Fruit fly (Drosophila melanogaster) whole organism, embryonic: ENCODE data around the gene CG10996.

Experiments
- CG10366 ChIP-seq: fragments of 200-800 bp; sonication (Bioruptor generic); IDR thresholded peaks from 2 replicates; pipeline ENCODE4 v1.3.6; 2022; ENCODE audit warnings: missing biosample characterization, missing genetic modification characterization
- CG10543 ChIP-seq: fragments of 200-800 bp; sonication (Bioruptor generic); optimal IDR thresholded peaks from 3 replicates; lab custom pipeline; 2017; ENCODE audit warnings: missing biosample characterization, mild to moderate bottlenecking, missing genetic modification characterization, moderate library complexity
- CG11723 ChIP-seq: fragments of 200-800 bp; sonication (Bioruptor generic); optimal IDR thresholded peaks from 2 replicates; lab custom pipeline; 2017; ENCODE audit warnings: missing biosample characterization, mild to moderate bottlenecking, missing genetic modification characterization
- CG12659 ChIP-seq: fragments of 200-800 bp; sonication (Bioruptor generic); optimal IDR thresholded peaks from 3 replicates; lab custom pipeline; 2017; ENCODE audit warnings: mild to moderate bottlenecking, missing biosample characterization, missing genetic modification reagents, missing genetic modification characterization
- CG1603 ChIP-seq: fragments of 200-800 bp; sonication (Bioruptor generic); optimal IDR thresholded peaks from 2 replicates; lab custom pipeline; 2019; ENCODE audit warnings: missing biosample characterization, mild to moderate bottlenecking, missing genetic modification characterization, moderate library complexity
- CG16813 ChIP-seq: fragments of 200-800 bp; sonication (Bioruptor generic); IDR thresholded peaks from 3 replicates; pipeline ENCODE4 v1.3.6; 2022; ENCODE audit warnings: missing biosample characterization, missing genetic modification characterization; ENCODE audit not compliant: partially characterized antibody
- CG18262 ChIP-seq: fragments of 200-800 bp; optimal IDR thresholded peaks from 3 replicates; lab custom pipeline; 2019; ENCODE audit warnings: missing biosample characterization, mild to moderate bottlenecking, missing genetic modification characterization, moderate library complexity
- CG34224 ChIP-seq: fragments of 200-800 bp; sonication (Bioruptor generic); IDR thresholded peaks from 3 replicates; pipeline ENCODE4 v1.3.6; 2022; ENCODE audit warnings: missing biosample characterization, missing genetic modification characterization; ENCODE audit not compliant: partially characterized antibody
- CG4424 ChIP-seq: fragments of 200-800 bp; sonication (Bioruptor generic); optimal IDR thresholded peaks from 3 replicates; lab custom pipeline; 2016; ENCODE audit warnings: missing biosample characterization, missing genetic modification characterization
- CG4730 ChIP-seq: fragments of 200-800 bp; sonication (Bioruptor generic); IDR thresholded peaks from 2 replicates; pipeline ENCODE4 v1.3.6; 2022; ENCODE audit warnings: missing biosample characterization, missing genetic modification characterization
- CG7839 ChIP-seq: fragments of 200-800 bp; sonication (Bioruptor generic); optimal IDR thresholded peaks from 3 replicates; lab custom pipeline; 2018; ENCODE audit warnings: missing biosample characterization, mild to moderate bottlenecking, missing genetic modification characterization, moderate library complexity
- CG8924 ChIP-seq: fragments of 200-800 bp; optimal IDR thresholded peaks from 3 replicates; lab custom pipeline; 2019; ENCODE audit warnings: missing biosample characterization, mild to moderate bottlenecking, missing genetic modification characterization, moderate library complexity
- CG9727 ChIP-seq: fragments of 200-800 bp; sonication (Bioruptor generic); optimal IDR thresholded peaks from 3 replicates; lab custom pipeline; 2017; ENCODE audit warnings: missing biosample characterization, mild to moderate bottlenecking, missing genetic modification characterization
- CHES-1-like ChIP-seq: fragments of 200-800 bp; sonication (Bioruptor generic); optimal IDR thresholded peaks from 2 replicates; lab custom pipeline; 2016; ENCODE audit warnings: missing biosample characterization, missing genetic modification characterization
- Doc3 ChIP-seq: fragments of 200-800 bp; sonication (Bioruptor generic); IDR thresholded peaks from 3 replicates; pipeline ENCODE4 v1.3.6; 2022; ENCODE audit warnings: missing biosample characterization, missing genetic modification characterization; ENCODE audit not compliant: partially characterized antibody
- E2f2 ChIP-seq: fragments of 200-800 bp; sonication (Bioruptor generic); IDR thresholded peaks from 2 replicates; pipeline ENCODE4 v1.3.6; 2022; ENCODE audit warnings: missing biosample characterization, missing genetic modification characterization
- Ets65A ChIP-seq: fragments of 200-800 bp; sonication (Bioruptor generic); peaks from one replicate; lab custom pipeline; 2016; ENCODE audit warnings: missing biosample characterization, missing genetic modification characterization
- Hsf ChIP-seq: fragments of 200-800 bp; sonication (Bioruptor generic); optimal IDR thresholded peaks from 3 replicates; lab custom pipeline; 2016; ENCODE audit warnings: missing biosample characterization, missing genetic modification characterization
- Lim3 ChIP-seq: fragments of 200-800 bp; sonication (Bioruptor generic); IDR thresholded peaks from 2 replicates; pipeline ENCODE4 v1.3.6; 2022; ENCODE audit warnings: missing biosample characterization, missing genetic modification characterization
- MBD-R2 ChIP-seq: fragments of 200-800 bp; sonication (Bioruptor generic); IDR thresholded peaks from 2 replicates; pipeline ENCODE4 v1.3.6; 2022; ENCODE audit warnings: missing biosample characterization, missing genetic modification characterization
- Med ChIP-seq: fragments of 200-800 bp; sonication (Bioruptor generic); peaks from one replicate; lab custom pipeline; 2016; ENCODE audit warnings: missing biosample characterization, missing genetic modification characterization, mild to moderate bottlenecking, inconsistent platforms, moderate library complexity
- Mes4 ChIP-seq: fragments of 200-800 bp; sonication (Bioruptor generic); optimal IDR thresholded peaks from 2 replicates; lab custom pipeline; 2016; ENCODE audit warnings: missing biosample characterization, missing genetic modification characterization
- Mrtf ChIP-seq: fragments of 200-800 bp; sonication (Bioruptor generic); IDR thresholded peaks from 3 replicates; pipeline ENCODE4 v1.3.6; 2022; ENCODE audit warnings: missing biosample characterization, missing genetic modification characterization
- Nf-YB ChIP-seq: fragments of 200-800 bp; sonication (Bioruptor generic); optimal IDR thresholded peaks from 3 replicates; lab custom pipeline; 2019; ENCODE audit warnings: missing biosample characterization, mild to moderate bottlenecking, missing genetic modification characterization, moderate library complexity
- Opbp ChIP-seq: fragments of 200-800 bp; sonication (Bioruptor generic); IDR thresholded peaks from 3 replicates; pipeline ENCODE4 v1.3.6; 2022; ENCODE audit warnings: missing biosample characterization, missing genetic modification characterization; ENCODE audit not compliant: partially characterized antibody
- Optix ChIP-seq: fragments of 200-800 bp; sonication (Bioruptor generic); IDR thresholded peaks from 3 replicates; pipeline ENCODE4 v1.3.6; 2022; ENCODE audit warnings: missing biosample characterization, missing genetic modification characterization
- Ravus ChIP-seq: fragments of 200-800 bp; sonication (Bioruptor generic); IDR thresholded peaks from 2 replicates; pipeline ENCODE4 v1.3.6; 2022; ENCODE audit warnings: missing biosample characterization, missing genetic modification characterization
- Spps ChIP-seq: fragments of 200-800 bp; sonication (Bioruptor generic); optimal IDR thresholded peaks from 2 replicates; lab custom pipeline; 2018; ENCODE audit warnings: missing biosample characterization, mild to moderate bottlenecking, missing genetic modification characterization
- crol ChIP-seq: fragments of 200-800 bp; sonication (Bioruptor generic); IDR thresholded peaks from 2 replicates; pipeline ENCODE4 v1.3.6; 2022; ENCODE audit warnings: missing biosample characterization, missing genetic modification characterization
- dm ChIP-seq: fragments of 200-800 bp; sonication (Bioruptor generic); optimal IDR thresholded peaks from 3 replicates; lab custom pipeline; 2016; ENCODE audit warnings: missing biosample characterization, missing genetic modification characterization
- dysf ChIP-seq: fragments of 200-800 bp; sonication (Bioruptor generic); IDR thresholded peaks from 3 replicates; pipeline ENCODE4 v1.3.6; 2022; ENCODE audit warnings: missing biosample characterization, missing genetic modification characterization
- esg ChIP-seq: fragments of 200-800 bp; sonication (Bioruptor generic); conservative IDR thresholded peaks from 2 replicates; pipeline ENCODE4 v1.3.6; 2022; ENCODE audit warnings: missing biosample characterization, missing genetic modification characterization
- gcm2 ChIP-seq: fragments of 200-800 bp; sonication (Bioruptor generic); optimal IDR thresholded peaks from 2 replicates; lab custom pipeline; 2016; ENCODE audit warnings: missing biosample characterization, missing genetic modification characterization
- gro ChIP-seq: fragments of 200-800 bp; sonication (Bioruptor generic); optimal IDR thresholded peaks from 2 replicates; lab custom pipeline; 2016; ENCODE audit warnings: missing biosample characterization, missing genetic modification characterization
- gsb ChIP-seq: fragments of 200-800 bp; sonication (Bioruptor generic); IDR thresholded peaks from 2 replicates; pipeline ENCODE4 v1.3.6; 2022; ENCODE audit warnings: missing biosample characterization, missing genetic modification characterization
- her ChIP-seq: fragments of 200-800 bp; sonication (Bioruptor generic); optimal IDR thresholded peaks from 2 replicates; lab custom pipeline; 2016; ENCODE audit warnings: missing biosample characterization, missing genetic modification characterization
- nerfin-1 ChIP-seq: fragments of 200-800 bp; sonication (Bioruptor generic); optimal IDR thresholded peaks from 3 replicates; lab custom pipeline; 2019; ENCODE audit warnings: missing biosample characterization, mild to moderate bottlenecking, missing genetic modification characterization, moderate library complexity
- nerfin-2 ChIP-seq: fragments of 200-800 bp; sonication (Bioruptor generic); IDR thresholded peaks from 2 replicates; pipeline ENCODE4 v1.3.6; 2022; ENCODE audit warnings: missing biosample characterization, missing genetic modification characterization; ENCODE audit not compliant: partially characterized antibody
- nom ChIP-seq: fragments of 200-800 bp; sonication (Bioruptor generic); optimal IDR thresholded peaks from 2 replicates; lab custom pipeline; 2017; ENCODE audit warnings: missing biosample characterization, missing genetic modification characterization, mild to moderate bottlenecking, moderate library complexity, missing genetic modification reagents
- pho ChIP-seq: fragments of 200-800 bp; sonication (Bioruptor generic); optimal IDR thresholded peaks from 2 replicates; lab custom pipeline; 2016; ENCODE audit warnings: missing biosample characterization, missing genetic modification characterization
- pnt ChIP-seq: fragments of 200-800 bp; sonication (Bioruptor generic); optimal IDR thresholded peaks from 3 replicates; lab custom pipeline; 2016; ENCODE audit warnings: missing biosample characterization, missing genetic modification characterization
- sens ChIP-seq: fragments of 200-800 bp; sonication (Bioruptor generic); peaks from one replicate; lab custom pipeline; 2016; ENCODE audit warnings: missing biosample characterization, missing genetic modification characterization
- slp2 ChIP-seq: fragments of 200-800 bp; sonication (Bioruptor generic); optimal IDR thresholded peaks from 2 replicates; lab custom pipeline; 2016; ENCODE audit warnings: missing biosample characterization, missing genetic modification characterization
- sqz ChIP-seq: fragments of 200-800 bp; sonication (Bioruptor generic); optimal IDR thresholded peaks from 3 replicates; lab custom pipeline; 2018; ENCODE audit warnings: missing biosample characterization, mild to moderate bottlenecking, missing genetic modification characterization
- ssp ChIP-seq: fragments of 200-800 bp; sonication (Bioruptor generic); IDR thresholded peaks from 2 replicates; pipeline ENCODE4 v1.3.6; 2022; ENCODE audit warnings: missing biosample characterization, missing genetic modification characterization
- toy ChIP-seq: fragments of 200-800 bp; sonication (Bioruptor generic); IDR thresholded peaks from 2 replicates; pipeline ENCODE4 v1.3.6; 2022; ENCODE audit warnings: missing biosample characterization, missing genetic modification characterization
- tx ChIP-seq: fragments of 200-800 bp; sonication (Bioruptor generic); optimal IDR thresholded peaks from 2 replicates; lab custom pipeline; 2016; ENCODE audit warnings: missing biosample characterization, missing genetic modification characterization
- unpg ChIP-seq: fragments of 200-800 bp; sonication (Bioruptor generic); optimal IDR thresholded peaks from 3 replicates; lab custom pipeline; 2018; ENCODE audit warnings: missing biosample characterization, mild to moderate bottlenecking, missing genetic modification characterization, moderate library complexity
- zen2 ChIP-seq: fragments of 200-800 bp; sonication (Bioruptor generic); IDR thresholded peaks from 3 replicates; pipeline ENCODE4 v1.3.6; 2022; ENCODE audit warnings: missing biosample characterization, missing genetic modification characterization; ENCODE audit not compliant: partially characterized antibody

The CG10996 gene

dm6 chrX:13781739-13782502, 15.5 kb downstream of the CG10996 start, which contains the start of the genes CtsB and amrt (continued):
- peak; percentile 66 for TF ChIP-seq CG1603 (tag; lab: Kevin White, UChicago)
- peak; percentile 91 for TF ChIP-seq CG16813 (GFP tag; lab: Robert Waterston, UW)
- peak; percentile 48 for TF ChIP-seq pnt
- TF ChIP-seq CG8924 (tag; lab: Kevin White, UChicago) = peak; percentile 42
- peak; percentile 47 for TF ChIP-seq CG9727
- peak; percentile 44 for TF ChIP-seq dm (GFP tag; lab: Kevin White, UChicago)
- TF ChIP-seq pho = peak; percentile 58
- TF ChIP-seq Ets65A (GFP tag; lab: Kevin White, UChicago) = peak; percentile 95
- peak; percentile 67; the same call in 2 of the 3 replicates for TF ChIP-seq CG34224
- 0 out of 2 replicates have a peak, but pooled peaks have one; percentile 7 for TF ChIP-seq esg (GFP tag; lab: Robert Waterston, UW)
- peak; percentile 29 for TF ChIP-seq CG18262
- TF ChIP-seq Spps (tag; lab: Kevin White, UChicago) = no peak
- peak; percentile 53; the same call in 1 of the 2 replicates for TF ChIP-seq ssp (GFP tag; lab: Robert Waterston, UW)
- no peak for TF ChIP-seq Optix (GFP tag; lab: Robert Waterston, UW)
- peak; percentile 35 for TF ChIP-seq unpg (GFP tag; lab: Kevin White, UChicago)
- peak; percentile 62; the same call in 2 of the 3 replicates for TF ChIP-seq dysf
- peak; percentile 52; the same call in 1 of the 3 replicates for TF ChIP-seq Opbp (GFP tag; lab: Robert Waterston, UW)
- TF ChIP-seq Mes4 (GFP tag; lab: Kevin White, UChicago) = peak; percentile 37
- TF ChIP-seq nerfin-2 (GFP tag; lab: Robert Waterston, UW) = peak; percentile 58; the same call in 1 of the 2 replicates
- peak; percentile 56; the same call in 1 of the 3 replicates for TF ChIP-seq Doc3 (GFP tag; lab: Robert Waterston, UW)
- peak; percentile 92 for TF ChIP-seq sens (GFP tag; lab: Kevin White, UChicago)
- peak; percentile 53 for TF ChIP-seq CG4424
- peak; percentile 66 for TF ChIP-seq CHES-1-like (GFP tag; lab: Kevin White, UChicago)
- TF ChIP-seq nom (GFP tag; lab: Kevin White, UChicago) = peak; percentile 86
- no peak for TF ChIP-seq toy (GFP tag; lab: Robert Waterston, UW)
- TF ChIP-seq CG7839 (tag; lab: Kevin White, UChicago) = peak; percentile 42
- TF ChIP-seq slp2 (GFP tag; lab: Kevin White, UChicago) = peak; percentile 16
- no peak for TF ChIP-seq gsb (GFP tag; lab: Robert Waterston, UW)
- TF ChIP-seq Hsf (GFP tag; lab: Kevin White, UChicago) = peak; percentile 48
- peak; percentile 54 for TF ChIP-seq CG10543 (GFP tag; lab: Kevin White, UChicago)
- TF ChIP-seq CG12659 (GFP tag; lab: Kevin White, UChicago) = peak; percentile 71
- no peak; the same call in 2 of the 3 replicates for TF ChIP-seq zen2 (GFP tag; lab: Robert Waterston, UW)
- TF ChIP-seq tx (GFP tag; lab: Kevin White, UChicago) = no peak
- no peak for TF ChIP-seq Lim3
- no peak for TF ChIP-seq gcm2 (GFP tag; lab: Kevin White, UChicago)
- TF ChIP-seq E2f2 (GFP tag; lab: Robert Waterston, UW) = peak; percentile 53
- no peak for TF ChIP-seq Ravus (GFP tag; lab: Robert Waterston, UW)
- peak; percentile 52 for TF ChIP-seq MBD-R2 (GFP tag; lab: Robert Waterston, UW)
- TF ChIP-seq crol (GFP tag; lab: Robert Waterston, UW) = no peak
- peak; percentile 4 for TF ChIP-seq nerfin-1 (tag; lab: Kevin White, UChicago)
- TF ChIP-seq Med (GFP tag; lab: Kevin White, UChicago) = peak; percentile 93
- TF ChIP-seq CG11723 = peak; percentile 12
- peak; percentile 37 for TF ChIP-seq her (GFP tag; lab: Kevin White, UChicago)
- peak; percentile 61 for TF ChIP-seq gro (GFP tag; lab: Kevin White, UChicago)
- no peak for TF ChIP-seq Nf-YB (GFP tag; lab: Kevin White, UChicago)
- TF ChIP-seq CG10366 = peak; percentile 34
- TF ChIP-seq sqz (GFP tag; lab: Kevin White, UChicago) = peak; percentile 93
- 0 out of 2 replicates have a peak, but pooled peaks have one; percentile 9 for TF ChIP-seq CG4730 (GFP tag; lab: Robert Waterston, UW)
- no peak for TF ChIP-seq Mrtf (GFP tag; lab: Robert Waterston, UW)
